Worm (Caenorhabditis elegans): ENCODE data around the gene T24C2.3.

- TF ChIP-seq nhr-76 (tag; optimal IDR thresholded peaks at IDR 0.05), result no peak
- no peak for TF ChIP-seq pha-4 (GFP tag; IDR thresholded peaks at IDR 0.05)
- TF ChIP-seq pha-4 (tag; optimal IDR thresholded peaks at IDR 0.05), result no peak
These were observed 49.9 kb downstream of the T24C2.3 start for ce11 chrX:14593206-14593605.

Data from whole organism, L4 larva.